Fruit fly (Drosophila melanogaster) whole organism, adult: ENCODE measurements around the gene Mat89Ba.

ENCODE experiments used
- CG1620 ChIP-seq: fragments of 200-800 bp; sonication (Bioruptor generic); optimal IDR thresholded peaks from 2 replicates; lab custom pipeline; 2016; ENCODE audit warnings: missing biosample characterization, missing genetic modification characterization
- CG33017 ChIP-seq: fragments of 200-800 bp; sonication (Bioruptor generic); optimal IDR thresholded peaks from 2 replicates; lab custom pipeline; 2018; ENCODE audit warnings: missing biosample characterization, mild to moderate bottlenecking, missing genetic modification characterization, moderate library complexity
- CG5204 ChIP-seq: fragments of 200-800 bp; sonication (Bioruptor generic); optimal IDR thresholded peaks from 2 replicates; lab custom pipeline; 2016; ENCODE audit warnings: missing biosample characterization, missing genetic modification characterization
- CG7045 ChIP-seq: fragments of 200-800 bp; sonication (Bioruptor generic); optimal IDR thresholded peaks from 2 replicates; lab custom pipeline; 2017; ENCODE audit warnings: missing biosample characterization, mild to moderate bottlenecking, missing genetic modification characterization
- CG7101 ChIP-seq: fragments of 200-800 bp; sonication (Bioruptor generic); optimal IDR thresholded peaks from 2 replicates; lab custom pipeline; 2018; ENCODE audit warnings: missing biosample characterization, mild to moderate bottlenecking, missing genetic modification characterization, moderate library complexity
- Crg-1 ChIP-seq: fragments of 200-800 bp; sonication (Bioruptor generic); optimal IDR thresholded peaks from 2 replicates; lab custom pipeline; 2016; ENCODE audit warnings: missing biosample characterization, missing genetic modification characterization
- Mnt ChIP-seq: fragments of 200-800 bp; sonication (Bioruptor generic); optimal IDR thresholded peaks from 2 replicates; lab custom pipeline; 2016; ENCODE audit warnings: missing biosample characterization, mild to moderate bottlenecking, missing genetic modification characterization
- bab1 ChIP-seq: fragments of 200-800 bp; sonication (Bioruptor generic); optimal IDR thresholded peaks from 3 replicates; lab custom pipeline; 2019; ENCODE audit warnings: missing biosample characterization, mild to moderate bottlenecking, missing genetic modification characterization, moderate library complexity
- cic ChIP-seq: fragments of 200-800 bp; sonication (Bioruptor generic); optimal IDR thresholded peaks from 2 replicates; lab custom pipeline; 2017; ENCODE audit warnings: missing biosample characterization, mild to moderate bottlenecking, missing genetic modification characterization, moderate library complexity
- kay ChIP-seq: fragments of 200-800 bp; sonication (Bioruptor generic); peaks from one replicate; lab custom pipeline; 2016; ENCODE audit warnings: missing biosample characterization, missing genetic modification characterization, borderline replicate concordance
- ovo ChIP-seq: fragments of 200-800 bp; sonication (Bioruptor generic); optimal IDR thresholded peaks from 2 replicates; lab custom pipeline; 2016; ENCODE audit warnings: missing biosample characterization, missing genetic modification characterization
- tj ChIP-seq: fragments of 200-800 bp; sonication (Bioruptor generic); optimal IDR thresholded peaks from 3 replicates; lab custom pipeline; 2017; ENCODE audit warnings: missing biosample characterization, mild to moderate bottlenecking, missing genetic modification characterization, moderate library complexity

dm6 chr3R:16253974-16254408, 18.2 kb downstream of the Mat89Ba start:
- TF ChIP-seq CG1620 (GFP tag; lab: Kevin White, UChicago) = no peak
- no peak for TF ChIP-seq Crg-1 (GFP tag; lab: Kevin White, UChicago)
- TF ChIP-seq CG33017 (tag; lab: Kevin White, UChicago) = no peak
- no peak for TF ChIP-seq CG7101 (tag; lab: Kevin White, UChicago)
- TF ChIP-seq tj = peak; percentile 95
- no peak for TF ChIP-seq CG5204 (GFP tag; lab: Kevin White, UChicago)
- TF ChIP-seq ovo (GFP tag; lab: Kevin White, UChicago) = no peak
- no peak for TF ChIP-seq kay
- no peak for TF ChIP-seq cic (GFP tag; lab: Kevin White, UChicago)
- TF ChIP-seq bab1 (GFP tag; lab: Kevin White, UChicago) = no peak
- TF ChIP-seq CG7045 = no peak
- TF ChIP-seq Mnt (GFP tag; lab: Kevin White, UChicago) = no peak
